Worm (Caenorhabditis elegans): ENCODE data around the gene mab-9.
A peak's percentile ranks its signal among the peaks of the same experiment; 100 is the strongest.

mab-9 gene

ce11 chrII:515765-516164 is at the start of gene mab-9:
mab-9 (plus strand) TSS chrII:516024.
- TF ChIP-seq flt-1 (GFP tag; IDR thresholded peaks at IDR 0.05), result no peak
- TF ChIP-seq T22C8.4 (GFP tag; IDR thresholded peaks at IDR 0.05), result no peak
- TF ChIP-seq ztf-29 (GFP tag; IDR thresholded peaks at IDR 0.05), result no peak
- no peak for TF ChIP-seq ref-1 (GFP tag; conservative IDR thresholded peaks at IDR 0.05)
- no peak for TF ChIP-seq tab-1 (GFP tag; IDR thresholded peaks at IDR 0.05)
- TF ChIP-seq cog-1 (tag; optimal IDR thresholded peaks at IDR 0.05), result no peak
- TF ChIP-seq ztf-23 (GFP tag; IDR thresholded peaks at IDR 0.05), result no peak

ce11 chrII:467265-467664 is 48.6 kb upstream of the mab-9 start, which contains the start of gene nfyb-1:
nfyb-1 (minus strand) TSS chrII:467365.
- no peak for TF ChIP-seq ztf-23 (GFP tag; IDR thresholded peaks at IDR 0.05)
- TF ChIP-seq ref-1 (GFP tag; conservative IDR thresholded peaks at IDR 0.05), result no peak
- TF ChIP-seq cog-1 (tag; optimal IDR thresholded peaks at IDR 0.05), result no peak
- no peak for TF ChIP-seq ztf-29 (GFP tag; IDR thresholded peaks at IDR 0.05)
- TF ChIP-seq med-1 (GFP tag; optimal IDR thresholded peaks at IDR 0.05; ENCODE audit: insufficient read depth), result no peak
- TF ChIP-seq klf-2 (GFP tag; conservative IDR thresholded peaks at IDR 0.05), result no peak

- TF ChIP-seq flt-1 (GFP tag; IDR thresholded peaks at IDR 0.05) (no peak), T22C8.4 (GFP tag; IDR thresholded peaks at IDR 0.05) (no peak), ztf-23 (GFP tag; IDR thresholded peaks at IDR 0.05) (no peak), med-1 (GFP tag; optimal IDR thresholded peaks at IDR 0.05; ENCODE audit: insufficient read depth) (no peak), tab-1 (GFP tag; IDR thresholded peaks at IDR 0.05) (no peak), klf-2 (GFP tag; conservative IDR thresholded peaks at IDR 0.05) (no peak), cog-1 (tag; optimal IDR thresholded peaks at IDR 0.05) (no peak), ref-1 (GFP tag; conservative IDR thresholded peaks at IDR 0.05) (no peak), ztf-29 (GFP tag; IDR thresholded peaks at IDR 0.05) (no peak)
Observed at ce11 chrII:470375-470774, 45.4 kb upstream of the mab-9 start, which contains the start of gene tomm-22. tomm-22 (minus strand) TSS chrII:470475.

ce11 chrII:473203-473602 is 42.6 kb upstream of the mab-9 start, which contains the start of gene W07E6.5:
W07E6.5 (plus strand) TSS chrII:473503.
- TF ChIP-seq klf-2 (GFP tag; conservative IDR thresholded peaks at IDR 0.05) (no peak), ztf-23 (GFP tag; IDR thresholded peaks at IDR 0.05) (no peak), cog-1 (tag; optimal IDR thresholded peaks at IDR 0.05) (no peak), ref-1 (GFP tag; conservative IDR thresholded peaks at IDR 0.05) (no peak), med-1 (GFP tag; optimal IDR thresholded peaks at IDR 0.05; ENCODE audit: insufficient read depth) (no peak), tab-1 (GFP tag; IDR thresholded peaks at IDR 0.05) (no peak), T22C8.4 (GFP tag; IDR thresholded peaks at IDR 0.05) (no peak), ztf-29 (GFP tag; IDR thresholded peaks at IDR 0.05) (no peak), flt-1 (GFP tag; IDR thresholded peaks at IDR 0.05) (no peak)

ce11 chrII:475312-475711 is 40.5 kb upstream of the mab-9 start:
- TF ChIP-seq klf-2 (GFP tag; conservative IDR thresholded peaks at IDR 0.05) (no peak), ztf-23 (GFP tag; IDR thresholded peaks at IDR 0.05) (no peak), T22C8.4 (GFP tag; IDR thresholded peaks at IDR 0.05) (no peak), ref-1 (GFP tag; conservative IDR thresholded peaks at IDR 0.05) (no peak), flt-1 (GFP tag; IDR thresholded peaks at IDR 0.05) (no peak), ztf-29 (GFP tag; IDR thresholded peaks at IDR 0.05) (no peak), tab-1 (GFP tag; IDR thresholded peaks at IDR 0.05) (no peak), cog-1 (tag; optimal IDR thresholded peaks at IDR 0.05) (no peak), med-1 (GFP tag; optimal IDR thresholded peaks at IDR 0.05; ENCODE audit: insufficient read depth) (no peak)

- no peak for TF ChIP-seq ref-1 (GFP tag; conservative IDR thresholded peaks at IDR 0.05)
- no peak for TF ChIP-seq cog-1 (tag; optimal IDR thresholded peaks at IDR 0.05)
- no peak for TF ChIP-seq T22C8.4 (GFP tag; IDR thresholded peaks at IDR 0.05)
- TF ChIP-seq ztf-29 (GFP tag; IDR thresholded peaks at IDR 0.05), result no peak
- TF ChIP-seq klf-2 (GFP tag; conservative IDR thresholded peaks at IDR 0.05), result 0 out of 2 replicates have a peak, but pooled peaks have one; percentile 30
- no peak for TF ChIP-seq tab-1 (GFP tag; IDR thresholded peaks at IDR 0.05)
- peak; percentile 67; the same call in 1 of the 2 replicates for TF ChIP-seq ztf-23 (GFP tag; IDR thresholded peaks at IDR 0.05)
- no peak for TF ChIP-seq med-1 (GFP tag; optimal IDR thresholded peaks at IDR 0.05; ENCODE audit: insufficient read depth)
- 0 out of 2 replicates have a peak, but pooled peaks have one; percentile 62 for TF ChIP-seq flt-1 (GFP tag; IDR thresholded peaks at IDR 0.05)
Observed at ce11 chrII:475890-476420, 39.9 kb upstream of the mab-9 start, which contains the start of gene nsun-1. nsun-1 (minus strand) TSS chrII:475940.

ce11 chrII:484328-484916 is 31.4 kb upstream of the mab-9 start, which contains the start of the genes gldi-1 and prp-21:
gldi-1 (minus strand) TSS chrII:484378.
prp-21 (plus strand) TSS chrII:484866.
- TF ChIP-seq ztf-23 (GFP tag; IDR thresholded peaks at IDR 0.05) (no peak), tab-1 (GFP tag; IDR thresholded peaks at IDR 0.05) (no peak), klf-2 (GFP tag; conservative IDR thresholded peaks at IDR 0.05) (no peak), flt-1 (GFP tag; IDR thresholded peaks at IDR 0.05) (no peak)

- TF ChIP-seq tab-1 (GFP tag; IDR thresholded peaks at IDR 0.05) (no peak), ztf-23 (GFP tag; IDR thresholded peaks at IDR 0.05) (no peak), T22C8.4 (GFP tag; IDR thresholded peaks at IDR 0.05) (no peak), flt-1 (GFP tag; IDR thresholded peaks at IDR 0.05) (no peak), klf-2 (GFP tag; conservative IDR thresholded peaks at IDR 0.05) (no peak), cog-1 (tag; optimal IDR thresholded peaks at IDR 0.05) (no peak), ztf-29 (GFP tag; IDR thresholded peaks at IDR 0.05) (no peak), ref-1 (GFP tag; conservative IDR thresholded peaks at IDR 0.05) (no peak), med-1 (GFP tag; optimal IDR thresholded peaks at IDR 0.05; ENCODE audit: insufficient read depth) (no peak)
Observed at ce11 chrII:495124-495523, 20.7 kb upstream of the mab-9 start, which contains the start of gene sms-5. sms-5 (plus strand) TSS chrII:495424.

ce11 chrII:502638-503037 is 13.2 kb upstream of the mab-9 start:
- no peak for TF ChIP-seq med-1 (GFP tag; optimal IDR thresholded peaks at IDR 0.05; ENCODE audit: insufficient read depth)
- TF ChIP-seq klf-2 (GFP tag; conservative IDR thresholded peaks at IDR 0.05), result no peak
- no peak for TF ChIP-seq flt-1 (GFP tag; IDR thresholded peaks at IDR 0.05)
- TF ChIP-seq ref-1 (GFP tag; conservative IDR thresholded peaks at IDR 0.05), result no peak
- no peak for TF ChIP-seq cog-1 (tag; optimal IDR thresholded peaks at IDR 0.05)
- TF ChIP-seq ztf-23 (GFP tag; IDR thresholded peaks at IDR 0.05), result no peak
- TF ChIP-seq tab-1 (GFP tag; IDR thresholded peaks at IDR 0.05), result no peak
- TF ChIP-seq T22C8.4 (GFP tag; IDR thresholded peaks at IDR 0.05), result no peak
- TF ChIP-seq ztf-29 (GFP tag; IDR thresholded peaks at IDR 0.05), result no peak

Data from whole organism, midembryonic.